Worm (Caenorhabditis elegans) whole organism, L3 larva: Measurements from ENCODE around the gene ZK105.6.

Source experiments
- R02D3.7 ChIP-seq: fragments of 150-350 bp; optimal IDR thresholded peaks from 2 replicates; lab custom pipeline; 2014; ENCODE audit warnings: missing biosample characterization, missing genetic modification characterization
- ZK546.5 ChIP-seq: sonication (generic microtip); optimal IDR thresholded peaks from 2 replicates; lab custom pipeline; 2017; ENCODE audit warnings: missing biosample characterization, missing genetic modification characterization
- aly-2 ChIP-seq: fragments of 150-350 bp; optimal IDR thresholded peaks from 2 replicates; lab custom pipeline; 2014; ENCODE audit warnings: missing biosample characterization, missing genetic modification characterization
- ama-1 ChIP-seq: fragments of 150-350 bp; optimal IDR thresholded peaks from 2 replicates; lab custom pipeline; 2018
- ceh-16 ChIP-seq: sonication (generic microtip); optimal IDR thresholded peaks from 2 replicates; lab custom pipeline; 2017; ENCODE audit warnings: missing biosample characterization, missing genetic modification characterization
- ceh-28 ChIP-seq: fragments of 150-350 bp; optimal IDR thresholded peaks from 2 replicates; lab custom pipeline; 2014; ENCODE audit warnings: missing biosample characterization, missing genetic modification reagents, missing genetic modification characterization
- ceh-82 ChIP-seq: fragments of 150-350 bp; optimal IDR thresholded peaks from 2 replicates; lab custom pipeline; 2014; ENCODE audit warnings: missing biosample characterization, missing genetic modification characterization
- ceh-9 ChIP-seq: sonication (generic microtip); optimal IDR thresholded peaks from 2 replicates; lab custom pipeline; 2018; ENCODE audit warnings: missing biosample characterization, missing genetic modification characterization
- daf-12 ChIP-seq: fragments of 150-350 bp; optimal IDR thresholded peaks from 2 replicates; lab custom pipeline; 2014; ENCODE audit warnings: missing biosample characterization, missing genetic modification reagents, missing genetic modification characterization
- egl-5 ChIP-seq: fragments of 150-350 bp; optimal IDR thresholded peaks from 2 replicates; lab custom pipeline; 2017; ENCODE audit warnings: missing biosample characterization, missing genetic modification reagents, missing genetic modification characterization, inconsistent platforms
- elt-2 ChIP-seq: sonication (generic microtip); optimal IDR thresholded peaks from 2 replicates; lab custom pipeline; 2016; ENCODE audit warnings: missing genetic modification reagents, mild to moderate bottlenecking, missing genetic modification characterization, missing compliant biosample characterization
- elt-3 ChIP-seq, 3 experiments: fragments of 150-350 bp in 1 of 3; sonication (generic microtip) in 2 of 3; optimal IDR thresholded peaks; 2 replicates in 2 of 3; 4 replicates in 1 of 3; lab custom pipeline; 2014 to 2017; ENCODE audit warnings: missing biosample characterization in 3 of 3, missing genetic modification characterization in 3 of 3
- eor-1 ChIP-seq, 2 experiments: fragments of 150-350 bp; optimal IDR thresholded peaks; 2 replicates each; lab custom pipeline; 2014 to 2018; ENCODE audit warnings: missing biosample characterization in 2 of 2, missing genetic modification characterization in 2 of 2
- fkh-2 ChIP-seq: fragments of 150-350 bp; optimal IDR thresholded peaks from 2 replicates; lab custom pipeline; 2014; ENCODE audit warnings: missing biosample characterization, missing genetic modification reagents, missing genetic modification characterization
- fos-1 ChIP-seq: fragments of 150-350 bp; optimal IDR thresholded peaks from 2 replicates; lab custom pipeline; 2014; ENCODE audit warnings: missing biosample characterization, missing genetic modification characterization
- hmg-11 ChIP-seq: sonication (generic microtip); optimal IDR thresholded peaks from 2 replicates; lab custom pipeline; 2016; ENCODE audit warnings: missing genetic modification characterization, missing compliant biosample characterization
- jun-1 ChIP-seq: fragments of 150-350 bp; optimal IDR thresholded peaks from 2 replicates; lab custom pipeline; 2014; ENCODE audit warnings: missing biosample characterization, missing genetic modification reagents, missing genetic modification characterization
- lin-15B ChIP-seq: fragments of 150-350 bp; optimal IDR thresholded peaks from 2 replicates; lab custom pipeline; 2014; ENCODE audit warnings: missing biosample characterization, missing genetic modification characterization
- mdl-1 ChIP-seq: fragments of 150-350 bp; optimal IDR thresholded peaks from 2 replicates; lab custom pipeline; 2014; ENCODE audit warnings: missing biosample characterization, missing genetic modification characterization
- nhr-11 ChIP-seq: fragments of 150-350 bp; optimal IDR thresholded peaks from 2 replicates; lab custom pipeline; 2014; ENCODE audit warnings: missing biosample characterization, missing genetic modification characterization
- nhr-12 ChIP-seq: fragments of 150-350 bp; optimal IDR thresholded peaks from 2 replicates; lab custom pipeline; 2014; ENCODE audit warnings: missing biosample characterization, missing genetic modification characterization
- nhr-23 ChIP-seq: fragments of 150-350 bp; optimal IDR thresholded peaks from 2 replicates; lab custom pipeline; 2014; ENCODE audit warnings: missing biosample characterization, missing genetic modification reagents, missing genetic modification characterization
- nhr-28 ChIP-seq: fragments of 150-350 bp; optimal IDR thresholded peaks from 2 replicates; lab custom pipeline; 2014; ENCODE audit warnings: missing biosample characterization, missing genetic modification characterization
- nhr-43 ChIP-seq: sonication (generic microtip); optimal IDR thresholded peaks from 2 replicates; lab custom pipeline; 2016; ENCODE audit warnings: mild to moderate bottlenecking, missing genetic modification characterization, missing compliant biosample characterization; ENCODE audit not compliant: poor library complexity, severe bottlenecking
- nhr-76 ChIP-seq: fragments of 150-350 bp; sonication (generic microtip); optimal IDR thresholded peaks from 5 replicates; lab custom pipeline; 2014; ENCODE audit warnings: missing biosample characterization, missing genetic modification characterization
- nhr-77 ChIP-seq: fragments of 150-350 bp; optimal IDR thresholded peaks from 2 replicates; lab custom pipeline; 2014; ENCODE audit warnings: missing biosample characterization, missing genetic modification characterization
- pqm-1 ChIP-seq: fragments of 150-350 bp; optimal IDR thresholded peaks from 2 replicates; lab custom pipeline; 2017; ENCODE audit warnings: missing biosample characterization, missing genetic modification characterization, inconsistent platforms
- sea-2 ChIP-seq: fragments of 150-350 bp; sonication (generic microtip); optimal IDR thresholded peaks from 4 replicates; lab custom pipeline; 2014; ENCODE audit warnings: missing biosample characterization, missing genetic modification reagents, missing genetic modification characterization
- skn-1 ChIP-seq: fragments of 150-350 bp; optimal IDR thresholded peaks from 2 replicates; lab custom pipeline; 2014; ENCODE audit warnings: missing biosample characterization, missing genetic modification characterization
- snpc-4 ChIP-seq: fragments of 150-350 bp; optimal IDR thresholded peaks from 2 replicates; lab custom pipeline; 2014; ENCODE audit warnings: missing biosample characterization, missing genetic modification characterization
- tbx-2 ChIP-seq: sonication (generic microtip); optimal IDR thresholded peaks from 2 replicates; lab custom pipeline; 2016; ENCODE audit warnings: mild to moderate bottlenecking, missing genetic modification characterization, missing compliant biosample characterization
- unc-39 ChIP-seq: sonication (generic microtip); optimal IDR thresholded peaks from 4 replicates; lab custom pipeline; 2017; ENCODE audit warnings: missing biosample characterization, missing genetic modification characterization
- unc-62 ChIP-seq: fragments of 150-350 bp; sonication (generic microtip); optimal IDR thresholded peaks from 4 replicates; lab custom pipeline; 2014; ENCODE audit warnings: missing biosample characterization, missing genetic modification reagents, missing genetic modification characterization
- zag-1 ChIP-seq: fragments of 150-350 bp; optimal IDR thresholded peaks from 2 replicates; lab custom pipeline; 2014; ENCODE audit warnings: missing biosample characterization, missing genetic modification characterization
- ztf-11 ChIP-seq: fragments of 150-350 bp; optimal IDR thresholded peaks from 2 replicates; lab custom pipeline; 2014; ENCODE audit warnings: missing biosample characterization, missing genetic modification characterization

ZK105.6 gene

DNA sequence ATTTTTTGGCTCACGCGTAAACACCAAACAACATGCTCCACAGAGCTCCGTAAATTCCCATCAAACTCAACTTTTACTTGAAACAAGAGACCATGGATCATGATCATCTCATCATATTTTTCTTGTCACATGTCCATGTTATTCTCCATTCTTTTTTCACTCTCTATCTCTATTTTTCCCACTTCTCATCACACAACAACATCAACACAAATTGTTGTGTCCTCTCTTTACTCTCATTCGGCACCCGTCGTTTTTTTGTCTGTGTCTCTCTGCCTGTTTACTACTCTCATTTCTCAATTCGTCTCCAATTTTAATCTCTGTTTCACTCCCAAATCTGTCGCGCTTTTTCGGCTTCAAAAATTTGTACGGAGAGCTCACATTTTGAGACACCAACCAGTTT lies 35.4 kb upstream of the ZK105.6 start (continued):
- TF ChIP-seq jun-1 (tag; lab: Kevin White, UChicago) (no peak), fkh-2 (no peak), fos-1 (no peak), elt-3 (tag; optimal IDR thresholded peaks at IDR 0.05; lab: Kevin White, UChicago) (no peak), zag-1 (tag; lab: Kevin White, UChicago) (no peak), unc-39 (no peak), ceh-9 (no peak), eor-1 (tag; optimal IDR thresholded peaks at IDR 0.05; lab: Kevin White, UChicago) (no peak), ceh-16 (tag; lab: Kevin White, UChicago) (no peak), lin-15B (tag; lab: Kevin White, UChicago) (peak; percentile 23), unc-62 (GFP tag; lab: Kevin White, UChicago) (peak; percentile 67), ceh-28 (tag; lab: Kevin White, UChicago) (no peak), ZK546.5 (tag; lab: Kevin White, UChicago) (no peak), nhr-76 (tag; lab: Kevin White, UChicago) (no peak), nhr-12 (tag; lab: Kevin White, UChicago) (no peak), pqm-1 (tag; lab: Kevin White, UChicago) (no peak), hmg-11 (peak; percentile 42), elt-2 (tag; lab: Kevin White, UChicago) (no peak), aly-2 (tag; lab: Kevin White, UChicago) (no peak), ztf-11 (tag; lab: Kevin White, UChicago) (no peak), mdl-1 (tag; lab: Kevin White, UChicago) (peak; percentile 73), snpc-4 (peak; percentile 46), R02D3.7 (tag; lab: Kevin White, UChicago) (no peak), nhr-43 (tag; lab: Kevin White, UChicago) (no peak), egl-5 (tag; lab: Kevin White, UChicago) (peak; percentile 79)

DNA sequence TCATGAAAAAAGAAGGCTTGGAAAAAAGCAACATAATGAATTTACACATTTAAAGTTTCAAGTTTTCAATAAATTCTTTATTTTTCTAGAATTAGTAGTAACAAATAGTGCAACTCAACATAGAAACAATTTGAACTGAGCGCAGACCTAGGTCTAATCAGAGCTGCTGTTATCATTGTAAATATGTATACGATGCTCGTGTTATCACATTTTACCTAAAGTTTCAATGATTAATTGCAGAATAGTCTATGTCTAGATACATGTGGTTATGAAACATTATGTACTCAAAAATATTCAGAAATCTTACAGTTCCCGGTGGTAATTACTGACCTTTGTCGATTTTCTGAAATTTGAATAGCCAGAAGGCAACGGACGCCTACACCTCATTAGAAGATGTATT lies 32.1 kb upstream of the ZK105.6 start:
- TF ChIP-seq pqm-1 (tag; lab: Kevin White, UChicago) (peak; percentile 31), elt-2 (tag; lab: Kevin White, UChicago) (peak; percentile 43), jun-1 (tag; lab: Kevin White, UChicago) (no peak)

DNA sequence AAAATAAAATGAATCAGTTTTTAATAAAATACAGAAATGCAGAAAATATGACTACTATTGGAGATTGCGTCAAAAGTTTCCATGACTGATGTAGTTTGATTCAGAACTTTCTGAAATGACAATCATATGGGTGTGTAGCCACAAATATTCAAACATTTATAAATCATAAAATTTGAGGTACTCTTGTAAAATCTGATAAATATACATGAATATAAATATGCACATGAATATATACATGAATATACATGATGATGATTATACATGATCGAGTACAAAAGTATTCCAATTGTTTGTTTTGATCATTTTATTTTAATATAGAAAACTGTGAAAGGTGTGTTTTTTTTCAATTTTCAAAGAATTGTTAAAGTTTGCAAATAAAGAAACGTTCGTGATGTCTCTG lies 30.7 kb upstream of the ZK105.6 start, which contains the start of gene T05B11.4:
Gene T05B11.4, minus strand, starts transcription at position 101 of the 400 bp plus-strand sequence.
- TF ChIP-seq ceh-28 (tag; lab: Kevin White, UChicago), result no peak
- TF ChIP-seq nhr-28 (tag; lab: Kevin White, UChicago), result no peak
- TF ChIP-seq sea-2 (GFP tag; lab: Kevin White, UChicago), result no peak
- no peak for TF ChIP-seq egl-5 (tag; lab: Kevin White, UChicago)
- no peak for TF ChIP-seq skn-1 (tag; lab: Kevin White, UChicago)
- no peak for TF ChIP-seq nhr-76 (tag; lab: Kevin White, UChicago)
- no peak for TF ChIP-seq ceh-82 (tag; lab: Kevin White, UChicago)
- no peak for TF ChIP-seq daf-12 (tag; lab: Kevin White, UChicago)
- no peak for TF ChIP-seq ceh-9
- TF ChIP-seq zag-1 (tag; lab: Kevin White, UChicago), result no peak

- TF ChIP-seq nhr-11 (tag; lab: Kevin White, UChicago) (no peak), pqm-1 (tag; lab: Kevin White, UChicago) (no peak), nhr-43 (tag; lab: Kevin White, UChicago) (no peak), ama-1 (no peak), nhr-77 (tag; lab: Kevin White, UChicago) (no peak), elt-3 (tag; optimal IDR thresholded peaks at IDR 0.05; lab: Kevin White, UChicago) (no peak), zag-1 (tag; lab: Kevin White, UChicago) (no peak), ZK546.5 (tag; lab: Kevin White, UChicago) (no peak), daf-12 (tag; lab: Kevin White, UChicago) (no peak), egl-5 (tag; lab: Kevin White, UChicago) (no peak), tbx-2 (tag; lab: Kevin White, UChicago) (no peak), mdl-1 (tag; lab: Kevin White, UChicago) (no peak), nhr-76 (tag; lab: Kevin White, UChicago) (no peak), skn-1 (tag; lab: Kevin White, UChicago) (no peak), lin-15B (tag; lab: Kevin White, UChicago) (no peak), nhr-23 (no peak), nhr-12 (tag; lab: Kevin White, UChicago) (no peak), unc-39 (no peak), hmg-11 (no peak), ceh-9 (no peak)
- TF ChIP-seq, all 47 proteins: peak for 0
These were observed 25.8 kb upstream of the ZK105.6 start for ce11 chrV:7749708-7750107.
